Worm (Caenorhabditis elegans): ENCODE results near the gene sel-2.

sel-2 gene

DNA sequence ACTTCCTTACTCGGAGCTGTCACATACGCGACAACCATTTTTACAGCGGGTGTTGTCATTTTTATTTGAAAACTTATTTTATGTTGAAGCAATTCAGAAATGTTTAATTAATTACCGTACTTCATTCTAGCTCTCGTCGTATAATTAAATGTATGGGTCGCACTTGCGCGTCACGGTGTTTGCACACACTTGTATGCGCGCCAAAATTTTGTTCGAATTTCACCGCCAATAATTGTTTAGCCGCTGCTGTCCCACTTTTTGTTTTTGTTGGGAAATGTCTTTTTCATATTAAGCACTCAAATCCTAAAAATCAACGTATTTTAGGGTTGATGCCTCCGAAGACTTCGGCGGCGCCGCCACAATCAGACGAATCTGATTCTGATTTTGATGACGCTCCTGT, 25.0 kb downstream of the sel-2 start, which contains the start of the genes F35G12.7 and smc-4:
Gene F35G12.7 (minus strand): TSS at position 154 of the 400 bp plus-strand sequence.
Gene smc-4 (plus strand): TSS at position 325 of the 400 bp plus-strand sequence.
- TF ChIP-seq mxl-1 (tag; optimal IDR thresholded peaks at IDR 0.05) (no peak), him-1 (tag; optimal IDR thresholded peaks at IDR 0.05) (peak; percentile 47), Y53F4B.3 (GFP tag; IDR thresholded peaks at IDR 0.05) (no peak), attf-3 (GFP tag; conservative IDR thresholded peaks at IDR 0.05) (no peak), pbrm-1 (GFP tag; IDR thresholded peaks at IDR 0.05) (peak; percentile 43; the same call in 1 of the 2 replicates), tbp1 (GFP tag; optimal IDR thresholded peaks at IDR 0.05) (peak; percentile 30), ekl-4 (GFP tag; IDR thresholded peaks at IDR 0.05) (peak; percentile 66), B0261.1 (tag; optimal IDR thresholded peaks at IDR 0.05) (no peak), ets-4 (GFP tag; optimal IDR thresholded peaks at IDR 0.05) (no peak), mes-4 (tag; optimal IDR thresholded peaks at IDR 0.05) (no peak), ceh-79 (tag; optimal IDR thresholded peaks at IDR 0.05) (no peak), gei-17 (GFP tag; optimal IDR thresholded peaks at IDR 0.05) (no peak), lin-40 (tag; optimal IDR thresholded peaks at IDR 0.05) (no peak), snpc-3.4 (tag; optimal IDR thresholded peaks at IDR 0.05) (peak; percentile 76), cebp-1 (GFP tag; IDR thresholded peaks at IDR 0.05) (no peak), cebp-1 (tag; optimal IDR thresholded peaks at IDR 0.05) (peak; percentile 26), F10E7.11 (tag; optimal IDR thresholded peaks at IDR 0.05) (no peak), F57C9.4 (tag; optimal IDR thresholded peaks at IDR 0.05) (no peak), lag-1 (GFP tag; IDR thresholded peaks at IDR 0.05) (no peak), dox-1 (GFP tag; IDR thresholded peaks at IDR 0.05) (peak; percentile 66), dpl-1 (GFP tag; optimal IDR thresholded peaks at IDR 0.05) (peak; percentile 87), attf-6 (GFP tag; IDR thresholded peaks at IDR 0.05) (no peak), sdz-38 (tag; optimal IDR thresholded peaks at IDR 0.05) (no peak), pha-4 (tag; optimal IDR thresholded peaks at IDR 0.05) (no peak), lir-1 (GFP tag; conservative IDR thresholded peaks at IDR 0.05) (peak; percentile 54; the same call in 1 of the 2 replicates), zim-3 (tag; optimal IDR thresholded peaks at IDR 0.05) (no peak), egl-18 (GFP tag; IDR thresholded peaks at IDR 0.05) (no peak), aptf-2 (GFP tag; conservative IDR thresholded peaks at IDR 0.05) (no peak), snpc-4 (GFP tag; optimal IDR thresholded peaks at IDR 0.05) (no peak), snpc-4 (tag; optimal IDR thresholded peaks at IDR 0.05) (peak in 2 of 4 experiments; percentile 7 to 23), nfya-2 (GFP tag; IDR thresholded peaks at IDR 0.05) (no peak), ceh-91 (GFP tag; IDR thresholded peaks at IDR 0.05) (peak; percentile 73), hmg-1.2 (GFP tag; IDR thresholded peaks at IDR 0.05) (peak; percentile 47; the same call in 1 of the 2 replicates), lin-35 (GFP tag; optimal IDR thresholded peaks at IDR 0.05) (peak in 1 of 3 experiments; percentile 62), ama-1 (optimal IDR thresholded peaks at IDR 0.05) (no peak), ama-1 (GFP tag; optimal IDR thresholded peaks at IDR 0.05) (no peak), ceh-100 (GFP tag; IDR thresholded peaks at IDR 0.05) (no peak), ceh-27 (GFP tag; optimal IDR thresholded peaks at IDR 0.05) (peak; percentile 27), rec-8 (tag; optimal IDR thresholded peaks at IDR 0.05) (no peak), nhr-90 (tag; optimal IDR thresholded peaks at IDR 0.05) (no peak), fkh-3 (tag; optimal IDR thresholded peaks at IDR 0.05) (no peak), xnd-1 (tag; optimal IDR thresholded peaks at IDR 0.05) (peak; percentile 63), T26A5.8 (tag; optimal IDR thresholded peaks at IDR 0.05) (no peak), madf-10 (tag; optimal IDR thresholded peaks at IDR 0.05) (no peak), nhr-179 (tag; optimal IDR thresholded peaks at IDR 0.05) (no peak), K12H6.12 (tag; optimal IDR thresholded peaks at IDR 0.05) (no peak), lin-54 (GFP tag; optimal IDR thresholded peaks at IDR 0.05) (peak; percentile 81), ceh-58 (GFP tag; IDR thresholded peaks at IDR 0.05) (no peak), madf-8 (GFP tag; conservative IDR thresholded peaks at IDR 0.05) (peak; percentile 88), attf-5 (GFP tag; optimal IDR thresholded peaks at IDR 0.05) (peak; percentile 21), nhr-27 (tag; optimal IDR thresholded peaks at IDR 0.05) (no peak)
